Fruit fly (Drosophila melanogaster) S2 (cell line): ENCODE measurements around the gene CG5810.

Experiments
- CG8478 ChIP-seq: fragments of >200 bp; optimal IDR thresholded peaks from 2 replicates; lab custom pipeline; 2018
- CTCF ChIP-seq, 2 experiments: fragments of >200 bp; optimal IDR thresholded peaks; 2 replicates each; lab custom pipeline; 2018

DNA sequence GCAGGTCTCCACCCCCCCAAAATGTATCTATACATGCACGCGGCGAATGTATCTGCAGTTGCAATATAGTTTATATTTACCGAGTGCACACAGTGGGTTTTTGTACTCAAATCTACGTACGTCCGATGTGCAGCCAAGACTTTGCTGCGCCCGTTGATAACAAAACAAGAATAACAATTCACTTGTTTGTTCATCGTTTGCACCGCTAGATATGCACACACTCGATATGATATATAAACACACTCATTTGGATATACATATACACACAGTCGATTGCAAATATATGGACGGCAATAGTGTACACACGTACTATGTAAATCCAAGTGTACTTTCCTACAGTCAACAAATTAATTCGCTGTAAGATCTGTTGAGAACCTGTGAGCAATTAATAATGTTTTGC lies 30.2 kb downstream of the CG5810 start:
- TF ChIP-seq CG8478: no peak
- TF ChIP-seq CTCF (optimal IDR thresholded peaks at IDR 0.05; lab: Kevin White, UChicago): no peak
